Worm (Caenorhabditis elegans): ENCODE measurements around the gene Y43F8C.9.
A peak's percentile ranks its signal among the peaks of the same experiment; 100 is the strongest.

Y43F8C.9 gene

DNA sequence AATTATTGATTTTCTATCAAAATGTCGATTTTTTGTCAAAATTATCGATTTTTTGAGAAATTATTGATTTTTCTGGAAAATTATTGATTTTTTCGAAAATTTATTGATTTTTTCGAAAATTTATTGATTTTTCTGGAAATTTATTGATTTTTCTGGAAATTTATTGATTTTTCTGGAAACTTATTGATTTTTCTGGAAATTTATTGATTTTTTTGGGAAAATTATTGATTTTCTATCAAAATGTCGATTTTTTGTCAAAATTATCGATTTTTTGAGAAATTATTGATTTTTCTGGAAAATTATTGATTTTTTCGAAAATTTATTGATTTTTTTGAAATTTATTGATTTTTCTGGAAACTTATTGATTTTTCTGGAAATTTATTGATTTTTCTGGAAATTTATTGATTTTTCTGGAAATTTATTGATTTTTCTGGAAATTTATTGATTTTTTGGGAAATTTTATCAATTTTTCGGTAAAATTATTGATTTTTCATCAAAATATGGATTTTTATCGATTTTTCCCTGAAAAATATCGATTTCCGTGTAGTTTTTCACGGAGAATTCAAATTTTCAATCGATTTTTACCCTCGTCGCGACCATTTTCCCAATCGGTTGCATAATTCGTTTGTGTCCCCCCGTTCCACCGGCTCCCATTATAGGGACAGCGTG, 10.2 kb upstream of the Y43F8C.9 start:
- TF ChIP-seq drap-1 (GFP tag; optimal IDR thresholded peaks at IDR 0.05) = peak; percentile 14

DNA sequence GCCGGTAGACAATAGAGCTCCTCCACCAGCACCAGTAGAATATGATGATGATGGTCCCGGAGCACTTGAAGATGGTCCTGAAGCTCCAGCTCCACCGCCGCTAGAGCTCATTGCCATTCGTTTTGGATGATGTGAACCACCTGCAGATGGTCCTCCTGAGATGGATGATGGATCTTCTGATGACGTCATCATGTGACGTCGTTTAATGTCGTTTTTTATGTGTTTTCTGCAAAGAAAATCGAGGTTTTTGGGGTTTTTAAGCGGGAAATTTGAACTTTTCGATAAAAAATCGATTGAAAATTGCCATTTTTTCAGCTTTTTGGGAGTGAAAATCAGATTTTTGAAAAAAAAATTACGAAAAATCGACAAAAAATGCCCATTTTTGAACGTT, 9.7 kb upstream of the Y43F8C.9 start:
- TF ChIP-seq ceh-83 (GFP tag; optimal IDR thresholded peaks at IDR 0.05) = no peak
- TF ChIP-seq zip-8 (tag; optimal IDR thresholded peaks at IDR 0.05) = peak; percentile 93
- no peak for TF ChIP-seq hlh-1 (tag; optimal IDR thresholded peaks at IDR 0.05)

DNA sequence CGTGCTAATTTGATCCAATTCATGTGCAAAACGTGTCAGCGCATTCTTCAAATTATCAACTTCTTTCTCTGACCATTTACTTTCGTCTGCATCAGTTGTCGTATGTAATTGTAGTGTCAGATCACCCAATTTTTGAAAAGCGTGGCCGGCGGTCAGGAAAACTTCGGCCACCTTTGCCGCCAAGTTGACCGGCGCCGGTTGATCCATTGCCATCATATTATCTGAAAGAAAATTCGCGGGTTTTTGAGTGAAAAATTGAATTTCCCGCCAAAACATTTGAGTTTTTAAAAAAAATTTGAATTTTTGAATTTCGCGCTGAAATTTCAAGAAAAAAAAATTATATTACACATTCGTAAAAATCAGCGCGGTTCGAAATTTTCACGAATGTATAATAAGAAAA, 8.0 kb upstream of the Y43F8C.9 start:
- TF ChIP-seq ceh-43 (GFP tag; optimal IDR thresholded peaks at IDR 0.05) = no peak
- TF ChIP-seq unc-39 (tag; optimal IDR thresholded peaks at IDR 0.05) = no peak
- TF ChIP-seq ces-1 (GFP tag; optimal IDR thresholded peaks at IDR 0.05) = no peak
- TF ChIP-seq lin-13 (tag; optimal IDR thresholded peaks at IDR 0.05) = no peak

DNA sequence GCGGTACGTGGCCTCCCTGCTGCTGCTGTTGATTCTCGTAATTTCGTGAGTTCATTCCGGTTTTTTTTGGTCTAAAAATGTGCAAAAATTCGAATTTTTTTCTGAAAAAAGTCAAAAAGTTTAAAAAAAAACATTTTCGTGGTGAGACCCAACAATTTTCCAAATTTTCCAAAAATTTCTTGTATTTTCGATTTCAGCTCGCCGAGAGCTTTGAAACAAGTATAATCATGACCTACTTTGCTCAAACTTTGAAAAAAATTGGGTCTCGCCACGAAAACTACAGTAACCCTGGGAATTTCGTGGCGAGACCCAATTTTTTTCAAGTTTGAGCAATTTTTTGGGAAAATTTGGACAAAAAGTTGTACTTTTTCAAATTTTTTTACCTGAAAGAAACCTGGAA, 5.1 kb upstream of the Y43F8C.9 start, which contains the start of gene Y43F8C.6:
TSS of gene Y43F8C.6 (minus strand) at position 101 of the 400 bp plus-strand sequence.
- TF ChIP-seq sem-2 (GFP tag; optimal IDR thresholded peaks at IDR 0.05) (no peak), mab-5 (tag; optimal IDR thresholded peaks at IDR 0.05) (no peak), lin-32 (GFP tag; optimal IDR thresholded peaks at IDR 0.05) (no peak), elt-3 (tag; optimal IDR thresholded peaks at IDR 0.05) (no peak), M03D4.4 (tag; optimal IDR thresholded peaks at IDR 0.05) (no peak), tbx-8 (GFP tag; optimal IDR thresholded peaks at IDR 0.05) (no peak), ham-2 (GFP tag; optimal IDR thresholded peaks at IDR 0.05) (no peak), hlh-1 (tag; optimal IDR thresholded peaks at IDR 0.05) (no peak), ces-1 (GFP tag; optimal IDR thresholded peaks at IDR 0.05) (no peak)

DNA sequence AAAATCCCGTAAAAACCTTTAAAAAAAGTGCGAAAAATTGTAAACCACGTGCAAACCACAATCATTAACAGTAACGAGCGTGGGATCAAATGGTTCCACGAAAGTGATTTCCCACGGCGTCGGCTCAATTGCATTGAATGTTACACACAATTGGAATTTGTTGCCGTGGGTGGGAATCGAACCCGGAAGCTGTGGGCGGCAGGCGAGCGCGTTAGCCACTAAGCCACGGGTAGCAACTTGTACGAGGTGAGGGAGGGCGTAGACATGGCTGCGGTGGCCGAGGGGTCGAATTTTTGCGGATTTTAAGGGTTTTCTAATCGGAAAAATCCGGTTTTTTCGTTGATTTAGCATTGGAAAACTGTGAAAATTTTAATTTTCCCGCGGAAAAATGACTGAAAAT, 2.9 kb upstream of the Y43F8C.9 start:
- peak; percentile 100 for TF ChIP-seq drap-1 (GFP tag; optimal IDR thresholded peaks at IDR 0.05)
- peak; percentile 51 for TF ChIP-seq hlh-1 (tag; optimal IDR thresholded peaks at IDR 0.05)
- TF ChIP-seq mep-1 (tag; optimal IDR thresholded peaks at IDR 0.05) = peak; percentile 90
- TF ChIP-seq cnd-1 (tag; optimal IDR thresholded peaks at IDR 0.05) = peak; percentile 98
- no peak for TF ChIP-seq zip-8 (tag; optimal IDR thresholded peaks at IDR 0.05)
- peak; percentile 97 for TF ChIP-seq flh-1 (GFP tag; optimal IDR thresholded peaks at IDR 0.05)
- TF ChIP-seq unc-120 (tag; optimal IDR thresholded peaks at IDR 0.05; ENCODE audit: poor library complexity, severe bottlenecking) = peak; percentile 98
- peak; percentile 9 for TF ChIP-seq nhr-76 (tag; optimal IDR thresholded peaks at IDR 0.05)
- peak; percentile 44 for TF ChIP-seq elt-3 (tag; optimal IDR thresholded peaks at IDR 0.05)
- TF ChIP-seq ceh-83 (GFP tag; optimal IDR thresholded peaks at IDR 0.05) = peak; percentile 99
- TF ChIP-seq unc-62 (GFP tag; optimal IDR thresholded peaks at IDR 0.05) = peak; percentile 72
- peak; percentile 19 for TF ChIP-seq ceh-39 (tag; optimal IDR thresholded peaks at IDR 0.05)
- peak; percentile 63 for TF ChIP-seq nhr-237 (tag; optimal IDR thresholded peaks at IDR 0.05)
- TF ChIP-seq M03D4.4 (tag; optimal IDR thresholded peaks at IDR 0.05) = peak; percentile 98
- peak; percentile 93 for TF ChIP-seq ztf-11 (tag; optimal IDR thresholded peaks at IDR 0.05)
- TF ChIP-seq tbx-8 (GFP tag; optimal IDR thresholded peaks at IDR 0.05) = peak; percentile 97
- TF ChIP-seq sptf-1 (tag; optimal IDR thresholded peaks at IDR 0.05) = peak; percentile 99
- TF ChIP-seq sem-2 (GFP tag; optimal IDR thresholded peaks at IDR 0.05) = peak; percentile 96
- peak; percentile 49 for TF ChIP-seq nhr-12 (tag; optimal IDR thresholded peaks at IDR 0.05)
- TF ChIP-seq unc-39 (tag; optimal IDR thresholded peaks at IDR 0.05) = peak; percentile 56
- no peak for TF ChIP-seq snpc-4 (tag; optimal IDR thresholded peaks at IDR 0.05)
- TF ChIP-seq ces-1 (GFP tag; optimal IDR thresholded peaks at IDR 0.05) = peak; percentile 64
- TF ChIP-seq lin-13 (tag; optimal IDR thresholded peaks at IDR 0.05) = peak; percentile 96
- peak; percentile 99 for TF ChIP-seq ham-2 (GFP tag; optimal IDR thresholded peaks at IDR 0.05)
- TF ChIP-seq nhr-2 (tag; optimal IDR thresholded peaks at IDR 0.05) = no peak
- TF ChIP-seq pha-4 (tag; optimal IDR thresholded peaks at IDR 0.05) = peak; percentile 95
- TF ChIP-seq ceh-43 (GFP tag; optimal IDR thresholded peaks at IDR 0.05) = peak; percentile 97
- peak; percentile 95 for TF ChIP-seq bed-3 (GFP tag; optimal IDR thresholded peaks at IDR 0.05)
- TF ChIP-seq elt-1 (tag; optimal IDR thresholded peaks at IDR 0.05; ENCODE audit: borderline replicate concordance, insufficient read depth) = peak; percentile 42
- TF ChIP-seq nhr-28 (tag; optimal IDR thresholded peaks at IDR 0.05) = peak; percentile 87
- peak; percentile 98 for TF ChIP-seq lin-32 (GFP tag; optimal IDR thresholded peaks at IDR 0.05)
- TF ChIP-seq lsy-2 (tag; optimal IDR thresholded peaks at IDR 0.05) = peak; percentile 82
- TF ChIP-seq blmp-1 (tag; optimal IDR thresholded peaks at IDR 0.05) = no peak
- TF ChIP-seq mab-5 (tag; optimal IDR thresholded peaks at IDR 0.05) = no peak
- TF ChIP-seq mls-2 (tag; optimal IDR thresholded peaks at IDR 0.05) = peak; percentile 99
